Worm (Caenorhabditis elegans) whole organism, early embryonic: Measurements from ENCODE around the gene C01F1.5.

ENCODE experiments used
- B0310.2 ChIP-seq: sonication (generic microtip); optimal IDR thresholded peaks from 2 replicates; lab custom pipeline; 2016; ENCODE audit warnings: mild to moderate bottlenecking, missing genetic modification characterization, missing compliant biosample characterization
- aly-1 ChIP-seq: sonication (generic microtip); optimal IDR thresholded peaks from 2 replicates; lab custom pipeline; 2016; ENCODE audit warnings: missing genetic modification characterization, missing compliant biosample characterization
- ama-1 ChIP-seq: fragments of 150-350 bp; optimal IDR thresholded peaks from 2 replicates; lab custom pipeline; 2014
- ceh-13 ChIP-seq: fragments of 200-800 bp; sonication (Bioruptor generic); optimal IDR thresholded peaks from 2 replicates; lab custom pipeline; 2018; ENCODE audit warnings: mild to moderate bottlenecking, missing genetic modification characterization, missing compliant biosample characterization
- ets-7 ChIP-seq: sonication (generic microtip); optimal IDR thresholded peaks from 2 replicates; lab custom pipeline; 2016; ENCODE audit warnings: missing genotype, missing genetic modification characterization, missing compliant biosample characterization
- flt-1 ChIP-seq: fragments of 200-800 bp; sonication (Bioruptor generic); IDR thresholded peaks from 2 replicates; pipeline ENCODE4 v1.3.6; 2022; ENCODE audit warnings: missing genetic modification characterization, missing compliant biosample characterization
- hmbx-1 ChIP-seq: sonication (generic microtip); optimal IDR thresholded peaks from 2 replicates; lab custom pipeline; 2016; ENCODE audit warnings: mild to moderate bottlenecking, missing genetic modification characterization, missing compliant biosample characterization
- hmg-4 ChIP-seq: fragments of 200-800 bp; sonication (Bioruptor generic); optimal IDR thresholded peaks from 2 replicates; lab custom pipeline; 2018; ENCODE audit warnings: mild to moderate bottlenecking, missing genetic modification characterization, missing compliant biosample characterization
- sea-1 ChIP-seq: fragments of 200-800 bp; sonication (Bioruptor generic); conservative IDR thresholded peaks from 2 replicates; pipeline ENCODE4 v1.3.6; 2022; ENCODE audit warnings: missing genetic modification characterization, missing compliant biosample characterization

ce11 chrII:4322871-4323270 is 41.2 kb upstream of the C01F1.5 start, which contains the start of gene H20J04.6:
- no peak for TF ChIP-seq ets-7
- TF ChIP-seq ama-1, result no peak
- no peak for TF ChIP-seq aly-1 (tag; lab: Kevin White, UChicago)
- no peak for TF ChIP-seq flt-1
- TF ChIP-seq ceh-13, result no peak
- no peak for TF ChIP-seq B0310.2 (tag; lab: Kevin White, UChicago)
- TF ChIP-seq hmg-4 (GFP tag; lab: Kevin White, UChicago), result no peak
- TF ChIP-seq sea-1 (GFP tag; lab: Robert Waterston, UW), result no peak
- TF ChIP-seq hmbx-1 (tag; lab: Kevin White, UChicago), result no peak
